Fruit fly (Drosophila melanogaster) whole organism, embryonic: ENCODE measurements around the gene CG43707.

Experiments
- B-H1 ChIP-seq: fragments of 200-800 bp; sonication (Bioruptor generic); IDR thresholded peaks from 3 replicates; pipeline ENCODE4 v1.3.6; 2022; ENCODE audit warnings: missing biosample characterization, missing genetic modification characterization
- CG11695 ChIP-seq: fragments of 200-800 bp; sonication (Bioruptor generic); IDR thresholded peaks from 3 replicates; pipeline ENCODE4 v1.3.6; 2022; ENCODE audit warnings: missing biosample characterization, missing genetic modification characterization
- CG12942 ChIP-seq: fragments of 200-800 bp; sonication (Bioruptor generic); optimal IDR thresholded peaks from 3 replicates; lab custom pipeline; 2016; ENCODE audit warnings: missing biosample characterization, missing genetic modification characterization
- CG15011 ChIP-seq: fragments of 200-800 bp; sonication (Bioruptor generic); optimal IDR thresholded peaks from 3 replicates; lab custom pipeline; 2018; ENCODE audit warnings: missing biosample characterization, mild to moderate bottlenecking, missing genetic modification characterization
- CG15601 ChIP-seq: fragments of 200-800 bp; sonication (Bioruptor generic); optimal IDR thresholded peaks from 3 replicates; lab custom pipeline; 2019; ENCODE audit warnings: missing biosample characterization, mild to moderate bottlenecking, missing genetic modification characterization, moderate library complexity
- CG17829 ChIP-seq: fragments of 200-800 bp; optimal IDR thresholded peaks from 2 replicates; lab custom pipeline; 2019; ENCODE audit warnings: missing biosample characterization, mild to moderate bottlenecking, missing genetic modification characterization, moderate library complexity
- CG31388 ChIP-seq: fragments of 200-800 bp; sonication (Bioruptor generic); optimal IDR thresholded peaks from 2 replicates; lab custom pipeline; 2016; ENCODE audit warnings: missing biosample characterization, missing genetic modification characterization
- CG4617 ChIP-seq: fragments of 200-800 bp; sonication (Bioruptor generic); optimal IDR thresholded peaks from 3 replicates; lab custom pipeline; 2016; ENCODE audit warnings: missing biosample characterization, missing genetic modification characterization, borderline replicate concordance
- CG5245 ChIP-seq: fragments of 200-800 bp; sonication (Bioruptor generic); optimal IDR thresholded peaks from 3 replicates; lab custom pipeline; 2016; ENCODE audit warnings: missing biosample characterization, missing genetic modification characterization
- CG6689 ChIP-seq: fragments of 200-800 bp; sonication (Bioruptor generic); IDR thresholded peaks from 2 replicates; pipeline ENCODE4 v1.3.6; 2022; ENCODE audit warnings: missing biosample characterization, missing genetic modification characterization
- CG6791 ChIP-seq: fragments of 200-800 bp; sonication (Bioruptor generic); IDR thresholded peaks from 3 replicates; pipeline ENCODE4 v1.3.6; 2022; ENCODE audit warnings: missing biosample characterization, missing genetic modification characterization; ENCODE audit not compliant: partially characterized antibody
- CG6854 ChIP-seq: fragments of 200-800 bp; sonication (Bioruptor generic); optimal IDR thresholded peaks from 3 replicates; lab custom pipeline; 2017; ENCODE audit warnings: missing biosample characterization, mild to moderate bottlenecking, missing genetic modification characterization
- CG7357 ChIP-seq: fragments of 200-800 bp; sonication (Bioruptor generic); IDR thresholded peaks from 3 replicates; pipeline ENCODE4 v1.3.6; 2022; ENCODE audit warnings: missing biosample characterization, missing genetic modification characterization
- CG7987 ChIP-seq: fragments of 200-800 bp; sonication (Bioruptor generic); optimal IDR thresholded peaks from 2 replicates; lab custom pipeline; 2018; ENCODE audit warnings: missing biosample characterization, mild to moderate bottlenecking, missing genetic modification characterization, moderate library complexity
- CG8281 ChIP-seq: fragments of 200-800 bp; sonication (Bioruptor generic); optimal IDR thresholded peaks from 2 replicates; lab custom pipeline; 2018; ENCODE audit warnings: missing biosample characterization, mild to moderate bottlenecking, missing genetic modification characterization, moderate library complexity
- CG8359 ChIP-seq: fragments of 200-800 bp; sonication (Bioruptor generic); optimal IDR thresholded peaks from 2 replicates; lab custom pipeline; 2017; ENCODE audit warnings: missing biosample characterization, mild to moderate bottlenecking, missing genetic modification characterization, borderline replicate concordance
- CG9215 ChIP-seq: fragments of 200-800 bp; sonication (Bioruptor generic); IDR thresholded peaks from 2 replicates; pipeline ENCODE4 v1.3.6; 2022; ENCODE audit warnings: missing biosample characterization, missing genetic modification characterization
- Dbx ChIP-seq: fragments of 200-800 bp; sonication (Bioruptor generic); IDR thresholded peaks from 3 replicates; pipeline ENCODE4 v1.3.6; 2022; ENCODE audit warnings: missing biosample characterization, missing genetic modification characterization
- Eip74EF ChIP-seq, 2 experiments: fragments of 200-800 bp in 1 of 2; fragments of >200 bp in 1 of 2; sonication (Bioruptor generic) in 1 of 2; optimal IDR thresholded peaks; 2 replicates each; lab custom pipeline; 2017 to 2019; ENCODE audit warnings: missing biosample characterization in 2 of 2, missing genetic modification characterization in 2 of 2, mild to moderate bottlenecking in 1 of 2, moderate library complexity in 1 of 2
- Hr78 ChIP-seq, 2 experiments: fragments of 200-800 bp in 1 of 2; fragments of >200 bp in 1 of 2; sonication (Bioruptor generic) in 1 of 2; optimal IDR thresholded peaks; 2 replicates each; lab custom pipeline; 2017 to 2019; ENCODE audit warnings: missing biosample characterization in 2 of 2, missing genetic modification characterization in 2 of 2, mild to moderate bottlenecking in 1 of 2, moderate library complexity in 1 of 2
- Lim3 ChIP-seq: fragments of 200-800 bp; sonication (Bioruptor generic); IDR thresholded peaks from 2 replicates; pipeline ENCODE4 v1.3.6; 2022; ENCODE audit warnings: missing biosample characterization, missing genetic modification characterization
- Ptx1 ChIP-seq: fragments of 200-800 bp; sonication (Bioruptor generic); IDR thresholded peaks from 2 replicates; pipeline ENCODE4 v1.3.6; 2022; ENCODE audit warnings: missing biosample characterization, missing genetic modification characterization
- Sox100B ChIP-seq: fragments of 200-800 bp; sonication (Bioruptor generic); optimal IDR thresholded peaks from 3 replicates; lab custom pipeline; 2018; ENCODE audit warnings: missing biosample characterization, mild to moderate bottlenecking, missing genetic modification characterization
- Trl ChIP-seq, 3 experiments: fragments of >200 bp in 2 of 3; fragments of 200-800 bp in 1 of 3; sonication (Bioruptor generic) in 1 of 3; optimal IDR thresholded peaks; 2 replicates in 1 of 3; 3 replicates in 2 of 3; lab custom pipeline; 2016 to 2017; ENCODE audit warnings: missing biosample characterization in 1 of 3, missing genetic modification characterization in 1 of 3
- Usf ChIP-seq: fragments of 200-800 bp; sonication (Bioruptor generic); optimal IDR thresholded peaks from 2 replicates; lab custom pipeline; 2017; ENCODE audit warnings: missing genotype, missing biosample characterization, missing genetic modification characterization
- ap ChIP-seq: fragments of 200-800 bp; sonication (Bioruptor generic); IDR thresholded peaks from 2 replicates; pipeline ENCODE4 v1.3.6; 2022; ENCODE audit warnings: missing biosample characterization, missing genetic modification characterization
- cad ChIP-seq: fragments of >200 bp; optimal IDR thresholded peaks from 2 replicates; lab custom pipeline; 2017; ENCODE audit warnings: missing biosample characterization, missing genetic modification characterization
- crol ChIP-seq: fragments of 200-800 bp; sonication (Bioruptor generic); IDR thresholded peaks from 2 replicates; pipeline ENCODE4 v1.3.6; 2022; ENCODE audit warnings: missing biosample characterization, missing genetic modification characterization
- danr ChIP-seq: fragments of 200-800 bp; sonication (Bioruptor generic); IDR thresholded peaks from 2 replicates; pipeline ENCODE4 v1.3.6; 2022; ENCODE audit warnings: missing biosample characterization, missing genetic modification characterization
- fd64A ChIP-seq: fragments of 200-800 bp; sonication (Bioruptor generic); optimal IDR thresholded peaks from 3 replicates; lab custom pipeline; 2018; ENCODE audit warnings: missing biosample characterization, mild to moderate bottlenecking, missing genetic modification characterization
- fu2 ChIP-seq: fragments of 200-800 bp; sonication (Bioruptor generic); optimal IDR thresholded peaks from 2 replicates; lab custom pipeline; 2016; ENCODE audit warnings: missing biosample characterization, missing genetic modification characterization
- gem ChIP-seq: fragments of 200-800 bp; sonication (Bioruptor generic); optimal IDR thresholded peaks from 2 replicates; lab custom pipeline; 2019; ENCODE audit warnings: missing biosample characterization, mild to moderate bottlenecking, missing genetic modification characterization, moderate library complexity
- jigr1 ChIP-seq: fragments of 200-800 bp; sonication (Bioruptor generic); IDR thresholded peaks from 3 replicates; pipeline ENCODE4 v1.3.6; 2022; ENCODE audit warnings: missing biosample characterization, missing genetic modification characterization
- kay ChIP-seq: fragments of 200-800 bp; sonication (Bioruptor generic); optimal IDR thresholded peaks from 2 replicates; lab custom pipeline; 2016; ENCODE audit warnings: missing biosample characterization, missing genetic modification characterization
- kni ChIP-seq: fragments of 200-800 bp; sonication (Bioruptor generic); optimal IDR thresholded peaks from 3 replicates; lab custom pipeline; 2017; ENCODE audit warnings: mild to moderate bottlenecking, missing biosample characterization, missing genetic modification reagents, missing genetic modification characterization
- lov ChIP-seq, 2 experiments: fragments of 200-800 bp in 1 of 2; fragments of >200 bp in 1 of 2; sonication (Bioruptor generic) in 1 of 2; IDR thresholded peaks in 1 of 2; optimal IDR thresholded peaks in 1 of 2; 2 replicates in 1 of 2; 3 replicates in 1 of 2; pipeline versions ENCODE4 v1.3.6 to Lab custom; 2017 to 2022; ENCODE audit warnings: missing biosample characterization in 1 of 2, missing genetic modification characterization in 1 of 2
- peb ChIP-seq: fragments of 200-800 bp; sonication (Bioruptor generic); IDR thresholded peaks from 2 replicates; pipeline ENCODE4 v1.3.6; 2022; ENCODE audit warnings: missing biosample characterization, missing genetic modification characterization
- phol ChIP-seq: fragments of 200-800 bp; sonication (Bioruptor generic); optimal IDR thresholded peaks from 3 replicates; lab custom pipeline; 2018; ENCODE audit warnings: missing biosample characterization, mild to moderate bottlenecking, missing genetic modification characterization, moderate library complexity
- prd ChIP-seq, 3 experiments: fragments of >200 bp in 2 of 3; fragments of 200-800 bp in 1 of 3; sonication (Bioruptor generic) in 1 of 3; optimal IDR thresholded peaks in 2 of 3; IDR thresholded peaks in 1 of 3; 2 replicates in 2 of 3; 3 replicates in 1 of 3; pipeline versions ENCODE4 v1.3.6 to Lab custom; 2017 to 2022; ENCODE audit warnings: missing biosample characterization in 1 of 3, missing genetic modification characterization in 1 of 3
- pum ChIP-seq: fragments of 200-800 bp; sonication (Bioruptor generic); optimal IDR thresholded peaks from 2 replicates; lab custom pipeline; 2016; ENCODE audit warnings: missing biosample characterization, missing genetic modification characterization
- run ChIP-seq: fragments of 200-800 bp; sonication (Bioruptor generic); optimal IDR thresholded peaks from 3 replicates; lab custom pipeline; 2018; ENCODE audit warnings: missing biosample characterization, mild to moderate bottlenecking, missing genetic modification characterization
- sd ChIP-seq: fragments of 200-800 bp; sonication (Bioruptor generic); optimal IDR thresholded peaks from 3 replicates; lab custom pipeline; 2018; ENCODE audit warnings: missing biosample characterization, mild to moderate bottlenecking, missing genetic modification characterization, moderate library complexity
- sens ChIP-seq: fragments of 200-800 bp; sonication (Bioruptor generic); peaks from one replicate; lab custom pipeline; 2016; ENCODE audit warnings: missing biosample characterization, missing genetic modification characterization

CG43707 gene

DNA sequence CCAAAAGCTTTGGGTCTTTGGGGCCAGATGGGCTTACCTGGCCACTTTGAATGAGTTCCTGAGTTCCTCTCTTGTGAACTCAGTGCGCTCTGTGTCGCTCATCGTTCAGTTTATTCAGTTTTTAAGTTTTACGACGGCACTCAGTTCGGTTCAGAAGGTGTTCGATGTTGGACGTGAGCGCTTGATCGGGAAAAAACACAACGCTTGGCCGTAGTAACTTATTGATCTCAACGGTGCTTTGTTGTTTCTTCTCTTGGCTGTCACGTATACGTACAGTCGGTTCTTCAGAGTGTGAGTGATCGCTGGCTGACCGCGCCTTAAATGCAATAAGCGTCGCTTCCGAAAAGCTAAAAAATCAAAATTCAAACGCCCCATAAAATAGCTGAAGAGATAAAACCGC lies 30.0 kb downstream of the CG43707 start, which contains the start of gene bark (continued):
- TF ChIP-seq Lim3 (GFP tag; lab: Robert Waterston, UW) (no peak), CG11695 (0 out of 3 replicates have a peak, but pooled peaks have one; percentile 31), Dbx (GFP tag; lab: Robert Waterston, UW) (peak; percentile 54; the same call in 2 of the 3 replicates)

dm6 chr2L:3788150-3788549 lies 31.1 kb downstream of the CG43707 start:
- TF ChIP-seq CG15601 (tag; lab: Kevin White, UChicago), result no peak
- peak; percentile 0 for TF ChIP-seq sd (tag; lab: Kevin White, UChicago)

- peak; percentile 75 for TF ChIP-seq peb (GFP tag; lab: Robert Waterston, UW)
- peak; percentile 61 for TF ChIP-seq CG12942 (GFP tag; lab: Kevin White, UChicago)
- peak; percentile 7 for TF ChIP-seq CG7987 (GFP tag; lab: Kevin White, UChicago)
- peak; percentile 96 for TF ChIP-seq gem (tag; lab: Kevin White, UChicago)
- TF ChIP-seq phol (tag; lab: Kevin White, UChicago), result peak; percentile 89
- peak; percentile 73; the same call in 1 of the 3 replicates for TF ChIP-seq CG7357 (GFP tag; lab: Robert Waterston, UW)
- no peak for TF ChIP-seq CG15011 (GFP tag; lab: Kevin White, UChicago)
- TF ChIP-seq jigr1 (GFP tag; lab: Robert Waterston, UW), result peak; percentile 17; the same call in 1 of the 3 replicates
- TF ChIP-seq CG6791 (GFP tag; lab: Robert Waterston, UW), result no peak
- TF ChIP-seq Eip74EF (GFP tag; optimal IDR thresholded peaks at IDR 0.05; lab: Kevin White, UChicago), result peak in 1 of 2 experiments; percentile 75
- TF ChIP-seq prd (optimal IDR thresholded peaks at IDR 0.05; lab: Kevin White, UChicago), result no peak
- TF ChIP-seq prd (GFP tag; IDR thresholded peaks at IDR 0.05; lab: Robert Waterston, UW), result peak; percentile 88
- TF ChIP-seq CG4617, result peak; percentile 1
- peak; percentile 13 for TF ChIP-seq CG31388 (GFP tag; lab: Kevin White, UChicago)
- no peak for TF ChIP-seq pum
- TF ChIP-seq CG17829 (tag; lab: Kevin White, UChicago), result peak; percentile 90
- peak; percentile 32 for TF ChIP-seq fd64A
- peak; percentile 49 to 76 for TF ChIP-seq Trl (optimal IDR thresholded peaks at IDR 0.05; lab: Kevin White, UChicago)
- TF ChIP-seq Trl (GFP tag; optimal IDR thresholded peaks at IDR 0.05; lab: Kevin White, UChicago), result peak; percentile 8
- no peak for TF ChIP-seq fu2 (GFP tag; lab: Kevin White, UChicago)
- TF ChIP-seq cad (GFP tag; lab: Kevin White, UChicago), result no peak
- TF ChIP-seq B-H1 (GFP tag; lab: Robert Waterston, UW), result peak; percentile 78; the same call in 2 of the 3 replicates
- TF ChIP-seq sens, result peak; percentile 64
- peak; percentile 53 for TF ChIP-seq CG8359 (GFP tag; lab: Kevin White, UChicago)
- no peak for TF ChIP-seq CG6854 (GFP tag; lab: Kevin White, UChicago)
- no peak; the same call in none of the 2 replicates for TF ChIP-seq CG9215 (GFP tag; lab: Robert Waterston, UW)
- peak; percentile 79 for TF ChIP-seq crol (GFP tag; lab: Robert Waterston, UW)
- peak; percentile 68 for TF ChIP-seq CG5245 (GFP tag; lab: Kevin White, UChicago)
- peak; percentile 73 for TF ChIP-seq ap (GFP tag; lab: Robert Waterston, UW)
- TF ChIP-seq kay (GFP tag; lab: Kevin White, UChicago), result peak; percentile 18
- peak; percentile 81 for TF ChIP-seq Ptx1 (GFP tag; lab: Robert Waterston, UW)
- TF ChIP-seq CG8281 (tag; lab: Kevin White, UChicago), result peak; percentile 30
- TF ChIP-seq Usf (GFP tag; lab: Kevin White, UChicago), result peak; percentile 19
- peak; percentile 51 for TF ChIP-seq run (tag; lab: Kevin White, UChicago)
- peak; percentile 80 for TF ChIP-seq Sox100B (GFP tag; lab: Kevin White, UChicago)
- 0 out of 2 replicates have a peak, but pooled peaks have one; percentile 15 for TF ChIP-seq danr (GFP tag; lab: Robert Waterston, UW)
- TF ChIP-seq kni (GFP tag; lab: Kevin White, UChicago), result peak; percentile 78
- peak; percentile 90 for TF ChIP-seq CG6689 (GFP tag; lab: Robert Waterston, UW)
- no peak for TF ChIP-seq lov (optimal IDR thresholded peaks at IDR 0.05; lab: Kevin White, UChicago)
- peak; percentile 84; the same call in 2 of the 3 replicates for TF ChIP-seq lov (GFP tag; IDR thresholded peaks at IDR 0.05; lab: Robert Waterston, UW)
- peak in 1 of 2 experiments; percentile 77 for TF ChIP-seq Hr78 (GFP tag; optimal IDR thresholded peaks at IDR 0.05; lab: Kevin White, UChicago)
Observed at dm6 chr2L:3789290-3790067, 32.4 kb downstream of the CG43707 start.
